Worm (Caenorhabditis elegans): ENCODE data around the gene F13E9.15.

F13E9.15 gene

DNA sequence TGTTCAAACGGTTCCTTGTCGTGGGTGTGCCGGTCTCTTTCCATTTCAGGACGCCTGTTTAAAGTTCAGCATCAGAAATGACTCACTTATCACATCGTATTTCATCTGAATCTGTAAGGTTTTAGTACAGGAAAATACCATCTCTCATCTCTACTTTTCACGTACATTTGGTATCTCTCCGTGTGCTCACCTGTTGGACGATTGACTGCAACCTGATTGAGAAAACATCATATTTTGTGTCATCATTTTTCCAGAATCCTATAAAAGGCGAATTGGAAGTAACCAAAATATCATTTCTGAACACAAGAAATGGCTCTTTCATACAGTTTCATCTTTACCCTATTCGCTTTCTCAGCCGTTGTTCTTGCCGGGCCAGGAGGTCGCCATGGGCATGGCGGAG is 10.4 kb upstream of the F13E9.15 start, which contains the start of gene srlf-30:
srlf-30 (plus strand) TSS at position 301 of the 400 bp plus-strand sequence.
- TF ChIP-seq nhr-2 (tag; optimal IDR thresholded peaks at IDR 0.05) (no peak), ceh-83 (GFP tag; optimal IDR thresholded peaks at IDR 0.05) (no peak), hlh-1 (tag; optimal IDR thresholded peaks at IDR 0.05) (no peak), unc-39 (tag; optimal IDR thresholded peaks at IDR 0.05) (no peak), mep-1 (tag; optimal IDR thresholded peaks at IDR 0.05) (no peak), ham-2 (GFP tag; optimal IDR thresholded peaks at IDR 0.05) (no peak)

- TF ChIP-seq blmp-1 (tag; optimal IDR thresholded peaks at IDR 0.05): no peak
- TF ChIP-seq hlh-1 (tag; optimal IDR thresholded peaks at IDR 0.05): no peak
- TF ChIP-seq M03D4.4 (tag; optimal IDR thresholded peaks at IDR 0.05): no peak
- no peak for TF ChIP-seq mab-5 (tag; optimal IDR thresholded peaks at IDR 0.05)
- no peak for TF ChIP-seq nhr-2 (tag; optimal IDR thresholded peaks at IDR 0.05)
- no peak for TF ChIP-seq elt-1 (tag; optimal IDR thresholded peaks at IDR 0.05; ENCODE audit: borderline replicate concordance, insufficient read depth)
- TF ChIP-seq pha-4 (tag; optimal IDR thresholded peaks at IDR 0.05): no peak
- TF ChIP-seq ces-1 (GFP tag; optimal IDR thresholded peaks at IDR 0.05): no peak
- TF ChIP-seq bed-3 (GFP tag; optimal IDR thresholded peaks at IDR 0.05): no peak
- no peak for TF ChIP-seq cnd-1 (tag; optimal IDR thresholded peaks at IDR 0.05)
- TF ChIP-seq lsy-2 (tag; optimal IDR thresholded peaks at IDR 0.05): no peak
- TF ChIP-seq ztf-11 (tag; optimal IDR thresholded peaks at IDR 0.05): no peak
- TF ChIP-seq mls-2 (tag; optimal IDR thresholded peaks at IDR 0.05): no peak
- no peak for TF ChIP-seq sem-2 (GFP tag; optimal IDR thresholded peaks at IDR 0.05)
- TF ChIP-seq unc-39 (tag; optimal IDR thresholded peaks at IDR 0.05): no peak
- no peak for TF ChIP-seq tbx-8 (GFP tag; optimal IDR thresholded peaks at IDR 0.05)
- TF ChIP-seq snpc-4 (tag; optimal IDR thresholded peaks at IDR 0.05): no peak
- no peak for TF ChIP-seq nhr-28 (tag; optimal IDR thresholded peaks at IDR 0.05)
- no peak for TF ChIP-seq mep-1 (tag; optimal IDR thresholded peaks at IDR 0.05)
- no peak for TF ChIP-seq ceh-83 (GFP tag; optimal IDR thresholded peaks at IDR 0.05)
These were observed 9.4 kb upstream of the F13E9.15 start, which contains the start of the genes F13E9.9 and F13E9.19 for ce11 chrIV:10899091-10899490. Gene F13E9.9 (minus strand): TSS chrIV:10899191. Gene F13E9.19 (plus strand): TSS chrIV:10899406.

DNA sequence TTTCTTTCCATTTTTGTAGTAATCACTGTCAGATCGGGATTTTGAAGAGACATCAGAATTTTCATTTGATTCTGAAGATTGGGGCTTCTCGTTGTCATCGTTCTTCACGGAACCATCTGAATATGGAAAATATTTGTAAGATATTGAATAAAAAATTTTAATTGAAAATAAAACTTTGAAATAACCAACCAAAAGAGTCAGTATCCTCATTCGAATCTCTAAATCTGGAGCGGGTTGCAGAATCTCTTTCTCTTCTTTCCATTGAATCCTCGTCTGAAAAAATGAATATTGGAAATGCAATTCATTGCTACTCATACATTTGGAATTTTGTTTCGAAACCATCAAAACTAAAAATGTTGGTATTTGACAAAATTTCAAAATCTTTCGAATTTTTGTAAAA is 8.5 kb upstream of the F13E9.15 start:
- TF ChIP-seq elt-3 (tag; optimal IDR thresholded peaks at IDR 0.05) (no peak), mls-2 (tag; optimal IDR thresholded peaks at IDR 0.05) (no peak), nhr-76 (tag; optimal IDR thresholded peaks at IDR 0.05) (no peak), flh-1 (GFP tag; optimal IDR thresholded peaks at IDR 0.05) (no peak), unc-120 (tag; optimal IDR thresholded peaks at IDR 0.05; ENCODE audit: poor library complexity, severe bottlenecking) (no peak)

DNA sequence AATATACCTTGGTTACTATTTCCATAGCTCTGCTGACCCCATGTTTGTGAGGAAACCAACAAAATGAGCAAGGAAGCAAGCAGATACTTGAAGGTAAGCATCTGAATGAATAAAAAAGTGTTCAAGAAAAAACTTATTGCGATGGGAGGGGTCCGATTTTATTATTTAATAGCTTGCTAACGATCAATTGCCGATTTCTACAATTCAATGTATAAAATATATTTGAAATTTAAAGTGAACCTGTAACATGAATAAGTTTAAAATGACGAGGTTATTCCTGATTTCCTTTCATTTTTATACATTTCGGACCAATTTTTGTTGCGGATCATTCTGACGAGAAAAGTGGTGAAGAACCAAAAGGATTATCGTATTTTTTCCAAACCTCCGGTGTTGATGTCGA is 6.8 kb upstream of the F13E9.15 start, which contains the start of gene srlf-13:
srlf-13 (minus strand) TSS at position 101 of the 400 bp plus-strand sequence.
- TF ChIP-seq flh-1 (GFP tag; optimal IDR thresholded peaks at IDR 0.05): no peak
- no peak for TF ChIP-seq unc-39 (tag; optimal IDR thresholded peaks at IDR 0.05)
- TF ChIP-seq mep-1 (tag; optimal IDR thresholded peaks at IDR 0.05): no peak
- TF ChIP-seq ces-1 (GFP tag; optimal IDR thresholded peaks at IDR 0.05): no peak
- no peak for TF ChIP-seq ztf-11 (tag; optimal IDR thresholded peaks at IDR 0.05)
- no peak for TF ChIP-seq ceh-39 (tag; optimal IDR thresholded peaks at IDR 0.05)
- TF ChIP-seq lsy-2 (tag; optimal IDR thresholded peaks at IDR 0.05): no peak
- no peak for TF ChIP-seq nhr-237 (tag; optimal IDR thresholded peaks at IDR 0.05)
- TF ChIP-seq mab-5 (tag; optimal IDR thresholded peaks at IDR 0.05): no peak
- TF ChIP-seq nhr-2 (tag; optimal IDR thresholded peaks at IDR 0.05): no peak

ce11 chrIV:10894255-10894654 is 4.6 kb upstream of the F13E9.15 start, which contains the start of gene srlf-14:
Gene srlf-14 (minus strand): TSS chrIV:10894355.
- no peak for TF ChIP-seq pha-4 (tag; optimal IDR thresholded peaks at IDR 0.05)
- no peak for TF ChIP-seq ztf-11 (tag; optimal IDR thresholded peaks at IDR 0.05)
- TF ChIP-seq ceh-39 (tag; optimal IDR thresholded peaks at IDR 0.05): no peak
- TF ChIP-seq blmp-1 (tag; optimal IDR thresholded peaks at IDR 0.05): no peak
- no peak for TF ChIP-seq cnd-1 (tag; optimal IDR thresholded peaks at IDR 0.05)
- no peak for TF ChIP-seq elt-3 (tag; optimal IDR thresholded peaks at IDR 0.05)
- TF ChIP-seq lin-13 (tag; optimal IDR thresholded peaks at IDR 0.05): no peak
- TF ChIP-seq unc-62 (GFP tag; optimal IDR thresholded peaks at IDR 0.05): no peak
- no peak for TF ChIP-seq ces-1 (GFP tag; optimal IDR thresholded peaks at IDR 0.05)
- TF ChIP-seq hlh-1 (tag; optimal IDR thresholded peaks at IDR 0.05): no peak

ce11 chrIV:10891993-10892392 is 2.3 kb upstream of the F13E9.15 start, which contains the start of gene srlf-12:
Gene srlf-12 (minus strand): TSS chrIV:10892093.
- TF ChIP-seq lin-32 (GFP tag; optimal IDR thresholded peaks at IDR 0.05): no peak
- no peak for TF ChIP-seq nhr-2 (tag; optimal IDR thresholded peaks at IDR 0.05)
- no peak for TF ChIP-seq ztf-11 (tag; optimal IDR thresholded peaks at IDR 0.05)
- TF ChIP-seq sptf-1 (tag; optimal IDR thresholded peaks at IDR 0.05): no peak
- TF ChIP-seq blmp-1 (tag; optimal IDR thresholded peaks at IDR 0.05): no peak
- TF ChIP-seq mep-1 (tag; optimal IDR thresholded peaks at IDR 0.05): no peak
- TF ChIP-seq zip-8 (tag; optimal IDR thresholded peaks at IDR 0.05): no peak
- no peak for TF ChIP-seq unc-120 (tag; optimal IDR thresholded peaks at IDR 0.05; ENCODE audit: poor library complexity, severe bottlenecking)

All from whole organism, mixed stage, embryonic.